Fruit fly (Drosophila melanogaster) ovary, adult (tissue): ENCODE data around the gene CG17122.

Experiments
- CG17801 ChIP-seq: fragments of 200-800 bp; optimal IDR thresholded peaks from 2 replicates; lab custom pipeline; 2019; ENCODE audit warnings: missing biosample characterization, mild to moderate bottlenecking, missing genetic modification characterization, moderate library complexity; ENCODE audit not compliant: partially characterized antibody

CG17122 gene

DNA sequence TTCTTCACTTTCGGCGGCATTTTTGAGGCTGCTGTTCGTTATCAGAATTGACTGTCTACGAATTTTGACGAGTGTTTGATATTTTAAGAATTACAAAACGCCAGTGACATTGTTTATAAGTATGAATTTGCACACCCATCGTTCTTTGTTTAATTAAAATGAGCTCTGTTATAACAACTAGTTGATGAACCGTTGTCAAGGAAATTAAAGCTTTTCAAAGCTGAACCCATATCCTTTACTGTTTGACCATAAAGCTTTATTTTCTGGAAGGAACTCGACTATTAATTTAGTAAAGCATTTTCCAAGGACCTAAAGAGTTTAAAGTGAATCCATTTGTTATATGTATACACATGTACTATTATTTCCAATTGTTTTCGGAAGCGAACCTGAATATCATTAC lies at the start of gene CG17122:
Gene CG17122 (minus strand): TSS at position 101 of the 400 bp plus-strand sequence.
- TF ChIP-seq CG17801 (GFP tag; lab: Kevin White, UChicago), result no peak

DNA sequence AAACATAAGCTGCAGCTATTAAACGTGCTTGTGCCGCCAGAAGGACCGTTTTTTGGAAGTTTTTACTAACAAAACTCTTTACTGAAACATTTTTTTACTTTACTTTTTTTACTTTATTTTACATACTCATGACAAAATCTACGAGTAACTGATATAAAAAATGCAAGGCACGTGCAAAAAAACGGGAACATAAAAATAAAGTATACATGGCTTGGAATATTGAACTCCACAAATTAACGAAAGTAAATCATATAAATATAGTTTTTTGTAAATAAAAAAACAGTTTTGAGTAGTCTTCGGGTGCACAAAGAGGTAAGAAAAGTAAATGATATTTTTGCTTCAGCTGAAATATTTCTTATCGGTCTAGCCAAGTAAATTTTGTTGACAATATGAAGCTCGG lies 45.5 kb upstream of the CG17122 start, which contains the start of gene Spn77Bb:
Gene Spn77Bb (plus strand): TSS at position 301 of the 400 bp plus-strand sequence.
- no peak for TF ChIP-seq CG17801 (GFP tag; lab: Kevin White, UChicago)

DNA sequence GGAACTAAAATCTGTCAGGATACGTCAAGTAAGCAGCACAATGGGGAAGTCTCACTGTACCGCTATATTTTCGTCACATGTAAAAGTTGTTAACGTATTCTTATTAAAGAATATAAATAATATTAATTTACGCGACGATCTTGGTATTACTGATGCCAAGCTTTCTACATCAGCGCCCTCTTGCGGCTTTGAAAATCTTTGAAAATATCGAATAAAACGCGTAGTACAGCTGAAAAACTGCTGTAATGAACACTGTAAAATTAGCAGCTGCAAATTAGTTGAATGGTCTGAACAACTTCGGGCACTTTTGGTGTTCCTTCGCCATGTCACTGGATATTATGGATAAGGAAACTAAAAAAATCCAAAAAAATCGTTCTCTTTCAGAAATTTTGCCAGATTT lies 44.9 kb upstream of the CG17122 start:
- no peak for TF ChIP-seq CG17801 (GFP tag; lab: Kevin White, UChicago)

DNA sequence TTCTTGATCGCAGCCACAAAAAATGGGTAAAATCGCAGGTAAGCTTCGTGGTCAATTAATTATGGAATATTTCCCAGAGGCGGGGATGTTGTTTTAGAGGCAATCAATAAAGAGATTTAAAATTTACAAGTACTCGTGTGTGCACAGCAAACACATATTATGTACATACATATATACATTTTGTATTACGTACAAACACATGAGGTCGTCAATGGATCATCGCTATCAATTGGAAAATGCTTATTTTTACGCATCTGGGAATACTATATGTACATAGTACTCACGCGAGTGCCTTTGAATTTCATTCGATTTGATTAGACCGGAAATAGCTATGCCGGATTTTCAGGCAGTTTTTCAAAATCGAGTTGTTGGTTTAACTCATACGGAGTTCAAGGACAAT lies 42.6 kb upstream of the CG17122 start:
- no peak for TF ChIP-seq CG17801 (GFP tag; lab: Kevin White, UChicago)

DNA sequence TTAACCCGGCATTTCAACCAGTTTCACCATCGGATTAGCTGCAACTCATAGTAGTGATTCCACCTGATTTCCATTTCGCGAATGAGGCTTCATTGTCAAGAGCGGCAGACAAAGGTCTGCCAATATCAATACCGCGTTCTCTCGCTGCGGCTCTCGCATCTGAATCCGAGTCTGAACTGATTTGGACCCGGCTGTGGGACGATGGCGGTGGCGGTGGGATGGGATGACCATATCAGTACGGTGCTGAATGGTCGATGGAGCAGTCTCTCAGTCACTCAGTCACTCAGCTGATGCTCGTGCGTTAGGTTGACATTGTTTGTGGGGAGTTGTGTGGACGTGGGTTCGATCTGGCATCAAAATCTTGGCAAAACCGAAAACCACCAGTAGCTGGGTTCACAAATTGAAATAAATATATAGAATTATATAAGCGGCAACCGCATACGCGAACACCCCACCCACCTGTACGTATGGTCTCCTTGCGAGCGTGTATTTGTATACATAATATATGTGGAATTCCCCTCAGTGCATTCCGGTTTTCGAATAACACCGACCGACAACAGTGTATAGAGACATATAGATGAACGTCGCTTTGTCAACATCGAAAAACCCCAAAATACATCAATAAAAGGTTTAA lies 41.9 kb upstream of the CG17122 start, which contains the start of gene Spn77Ba:
Gene Spn77Ba (plus strand): TSS at position 235 of the 634 bp plus-strand sequence.
- TF ChIP-seq CG17801 (GFP tag; lab: Kevin White, UChicago), result no peak

DNA sequence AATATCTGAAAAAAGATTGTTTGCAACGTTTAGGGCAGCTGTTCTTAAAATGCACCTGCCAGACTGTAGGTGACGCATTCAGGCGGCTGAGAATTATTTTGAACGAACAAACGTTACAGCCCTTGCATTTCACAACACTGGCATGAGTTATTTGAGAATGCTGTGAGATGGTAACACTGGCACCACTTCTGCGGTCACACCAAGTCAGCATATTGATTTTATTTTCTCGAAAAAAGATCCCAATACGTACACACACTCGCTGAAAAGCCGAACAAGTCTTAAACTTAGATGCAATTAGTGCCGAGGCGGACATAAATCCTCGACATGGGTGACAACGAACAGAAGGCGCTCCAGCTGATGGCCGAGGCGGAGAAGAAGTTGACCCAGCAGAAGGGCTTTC lies 38.3 kb upstream of the CG17122 start, which contains the start of gene alphaSnap:
Gene alphaSnap (plus strand): TSS at position 164 of the 400 bp plus-strand sequence.
- peak; percentile 63 for TF ChIP-seq CG17801 (GFP tag; lab: Kevin White, UChicago)

DNA sequence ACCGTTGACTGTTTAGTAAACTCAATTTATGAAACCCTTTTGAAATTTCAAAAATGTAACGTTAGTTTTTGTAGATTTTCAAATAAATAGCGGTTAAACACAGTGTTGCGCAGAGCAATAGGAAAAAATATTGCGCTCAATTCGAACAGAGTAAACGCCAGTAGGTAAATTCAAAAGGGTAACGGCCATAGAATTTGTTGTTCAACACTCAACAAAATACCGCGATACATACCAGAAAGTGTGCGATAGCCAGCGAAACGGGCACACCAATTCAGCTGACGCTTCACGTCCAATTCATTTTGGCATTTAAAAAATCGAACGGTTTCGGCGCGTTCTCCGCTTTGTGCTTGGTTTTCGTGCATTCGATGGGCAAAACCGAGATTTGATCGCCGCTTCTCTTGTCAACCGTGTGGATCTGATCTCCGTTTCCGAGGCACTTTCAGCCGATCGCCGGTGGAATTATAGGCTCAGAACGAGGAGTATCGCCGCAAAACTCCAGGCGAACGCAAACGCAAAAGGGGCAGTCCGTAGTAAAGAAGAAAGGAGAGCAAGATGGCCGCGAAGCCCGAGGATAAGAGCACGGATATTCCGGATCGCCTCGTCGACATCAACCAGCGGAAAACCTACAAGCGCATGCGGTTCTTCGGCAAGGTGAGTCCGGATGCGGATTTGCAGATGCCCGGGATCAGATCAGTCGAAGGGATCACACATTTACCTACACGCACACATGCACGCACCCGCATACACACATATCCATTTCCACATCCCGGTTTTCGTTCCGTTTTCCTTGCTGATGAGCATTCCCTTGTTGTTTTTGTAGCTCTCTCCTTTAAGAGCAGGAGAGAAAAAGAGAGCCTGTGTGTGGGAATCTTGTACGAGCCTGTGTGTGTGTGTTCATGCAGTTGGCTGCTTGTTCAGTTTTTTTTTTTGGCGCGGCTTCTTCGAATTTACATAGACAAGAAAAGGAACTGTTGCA lies 34.9 kb upstream of the CG17122 start:
- TF ChIP-seq CG17801 (GFP tag; lab: Kevin White, UChicago), result peak; percentile 20

DNA sequence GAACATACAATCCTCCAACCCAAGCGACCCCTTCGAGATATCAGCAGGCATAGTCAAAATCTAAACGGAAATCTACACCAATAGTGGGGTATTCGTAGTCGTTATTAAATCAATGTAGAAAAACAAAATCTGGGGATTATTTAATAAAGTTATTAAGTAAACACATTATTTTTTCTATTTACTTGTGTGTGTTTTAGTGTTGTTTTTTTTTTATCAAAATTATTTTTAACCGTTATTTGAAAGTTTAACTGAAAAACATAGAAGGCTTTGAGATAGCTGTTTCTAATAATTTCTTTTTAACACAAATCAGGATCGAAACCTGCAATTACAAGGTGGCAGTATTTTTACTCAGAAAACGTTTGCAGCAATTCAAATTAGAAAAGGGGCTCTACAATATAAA lies 34.2 kb upstream of the CG17122 start, which contains the start of gene polo:
Gene polo (plus strand): TSS at position 301 of the 400 bp plus-strand sequence.
- TF ChIP-seq CG17801 (GFP tag; lab: Kevin White, UChicago), result no peak

DNA sequence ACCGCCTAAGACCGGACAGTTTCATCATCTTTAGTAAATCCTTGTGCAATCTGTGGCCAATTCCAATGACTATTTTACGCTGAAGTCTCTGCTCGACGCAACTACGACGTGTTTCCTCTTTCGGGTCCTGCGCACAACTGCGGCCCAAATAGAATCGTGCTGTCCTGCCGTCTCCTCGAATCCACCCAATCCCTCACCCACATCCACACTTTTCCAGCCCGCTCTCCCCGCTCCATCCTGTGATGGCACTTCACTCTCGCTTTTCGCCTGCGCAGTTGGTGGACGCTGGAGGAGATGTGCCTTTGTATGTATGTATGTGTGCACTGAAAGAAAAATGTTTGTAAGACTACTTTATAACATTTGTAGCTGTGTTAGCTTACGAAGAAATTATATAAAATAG lies 31.0 kb upstream of the CG17122 start, which contains the start of gene CG32225:
Gene CG32225 (minus strand): TSS at position 142 of the 400 bp plus-strand sequence.
- TF ChIP-seq CG17801 (GFP tag; lab: Kevin White, UChicago), result no peak

DNA sequence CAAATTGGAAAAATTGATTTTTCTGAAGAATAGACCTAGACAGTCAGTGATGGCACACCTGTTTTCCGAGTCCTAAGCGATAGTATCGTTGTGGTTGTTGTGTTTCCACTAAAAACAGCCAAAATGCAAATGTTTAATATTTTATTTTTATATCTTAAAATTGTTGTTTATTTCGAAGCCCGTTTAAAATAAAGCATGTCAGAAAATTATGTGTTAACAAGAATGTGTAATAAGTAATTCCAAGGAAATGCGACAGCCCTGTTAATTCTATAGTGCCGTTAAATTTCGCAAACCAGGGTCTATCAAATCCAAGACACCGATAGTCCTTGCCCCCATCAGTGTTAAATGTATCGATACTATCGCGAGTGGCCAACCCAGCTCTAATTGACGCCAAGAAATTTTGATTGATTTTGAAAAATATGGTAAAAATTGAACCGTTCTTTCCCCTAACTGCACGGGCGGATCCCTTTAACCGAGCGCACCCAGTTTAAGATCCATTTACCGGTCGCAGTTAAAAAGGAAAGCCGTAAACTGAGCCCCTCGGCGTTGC lies 27.0 kb upstream of the CG17122 start, which contains the start of gene Pex23:
Gene Pex23 (minus strand): TSS at position 61 of the 550 bp plus-strand sequence.
- TF ChIP-seq CG17801 (GFP tag; lab: Kevin White, UChicago), result peak; percentile 80

DNA sequence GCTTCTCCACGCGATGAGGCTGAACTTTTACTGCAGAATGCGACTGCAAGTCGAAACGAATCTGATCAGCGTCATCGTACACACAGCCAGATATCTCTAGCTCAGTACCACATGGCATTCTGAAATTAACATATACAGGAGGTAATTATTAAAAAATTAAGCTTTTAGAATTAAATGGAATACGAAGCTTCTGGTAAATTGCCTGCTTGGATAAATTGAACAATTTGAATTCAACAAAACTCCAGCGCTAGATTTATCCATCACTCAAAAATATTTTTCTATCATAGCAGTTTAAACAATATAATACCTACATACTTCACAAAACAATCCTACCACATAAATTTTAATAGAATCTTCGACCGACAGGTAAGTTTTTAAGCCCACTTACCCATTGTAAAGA lies 24.0 kb upstream of the CG17122 start, which contains the start of gene SCCRO4:
Gene SCCRO4 (plus strand): TSS at position 301 of the 400 bp plus-strand sequence.
- no peak for TF ChIP-seq CG17801 (GFP tag; lab: Kevin White, UChicago)

DNA sequence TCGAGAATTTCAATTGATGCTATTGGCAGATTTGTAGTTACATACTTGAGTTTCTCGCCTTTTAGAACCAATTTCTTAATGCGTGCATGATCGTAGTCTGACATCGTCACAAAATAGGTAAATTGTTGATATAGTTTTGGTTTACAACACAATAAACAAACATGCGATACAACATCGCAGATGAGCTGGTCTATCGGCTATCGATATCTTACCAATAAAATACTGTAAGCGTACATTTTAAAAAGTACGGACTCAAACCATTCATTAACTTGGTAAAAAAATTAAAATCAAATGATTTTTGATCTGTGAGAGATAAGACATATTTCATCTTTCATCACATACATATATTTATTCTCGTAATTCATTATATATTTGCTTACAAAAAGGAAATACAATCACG lies 21.7 kb upstream of the CG17122 start, which contains the start of gene FRG1:
Gene FRG1 (minus strand): TSS at position 175 of the 400 bp plus-strand sequence.
- no peak for TF ChIP-seq CG17801 (GFP tag; lab: Kevin White, UChicago)

DNA sequence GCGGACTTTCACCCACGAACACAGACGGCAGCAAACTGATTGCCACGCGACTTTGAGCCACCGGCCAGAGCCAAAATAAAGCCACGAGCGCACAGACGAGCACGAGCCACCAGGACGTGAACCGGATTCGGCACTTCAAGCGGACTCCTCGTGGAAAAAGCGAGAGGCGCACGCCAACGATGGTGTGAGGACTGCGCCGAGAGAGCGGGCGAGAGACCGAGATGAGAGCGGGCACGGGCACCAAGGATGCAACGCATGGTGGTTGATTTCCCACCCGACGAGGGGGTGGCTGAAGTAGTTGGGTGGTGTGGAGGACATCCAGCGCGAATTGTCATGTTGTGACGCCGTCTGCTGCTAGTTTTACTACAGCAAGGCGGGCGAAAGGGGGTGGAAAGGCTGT lies 20.0 kb upstream of the CG17122 start, which contains the start of gene gogo:
Gene gogo (minus strand): TSS at position 39 of the 400 bp plus-strand sequence.
- TF ChIP-seq CG17801 (GFP tag; lab: Kevin White, UChicago), result no peak

DNA sequence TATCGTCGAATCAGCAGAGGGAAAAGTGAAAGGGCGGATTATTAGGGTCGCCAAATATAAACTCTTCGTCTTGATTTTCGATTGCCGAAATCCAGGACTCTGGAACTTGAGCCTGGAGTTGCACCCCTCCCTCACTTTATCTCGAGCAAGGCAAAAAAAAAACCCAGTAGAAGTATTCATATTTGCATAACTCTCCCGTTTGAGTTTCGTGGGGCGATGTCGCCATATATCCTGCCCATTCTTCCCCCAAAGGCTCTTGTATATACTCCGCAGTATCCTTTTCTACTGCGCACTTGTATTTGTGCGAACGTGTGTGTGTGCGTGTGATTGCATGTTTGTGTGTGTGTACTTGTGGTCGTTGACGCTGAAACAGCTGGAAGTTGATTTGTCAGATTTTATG lies 11.9 kb upstream of the CG17122 start:
- TF ChIP-seq CG17801 (GFP tag; lab: Kevin White, UChicago), result no peak
